Worm (Caenorhabditis elegans): ENCODE results near the gene nhr-105.

nhr-105 gene

ce11 chrIV:7045362-7045936 lies 4.5 kb upstream of the nhr-105 start:
- TF ChIP-seq hlh-6 (tag; optimal IDR thresholded peaks at IDR 0.05), result no peak
- no peak for TF ChIP-seq lim-6 (tag; optimal IDR thresholded peaks at IDR 0.05)
- no peak for TF ChIP-seq sox-2 (GFP tag; IDR thresholded peaks at IDR 0.05)
- TF ChIP-seq dve-1 (tag; optimal IDR thresholded peaks at IDR 0.05), result no peak
- TF ChIP-seq madf-2 (tag; optimal IDR thresholded peaks at IDR 0.05), result no peak
- TF ChIP-seq elt-2 (tag; optimal IDR thresholded peaks at IDR 0.05), result peak; percentile 19
- no peak for TF ChIP-seq eyg-1 (tag; optimal IDR thresholded peaks at IDR 0.05)
- no peak for TF ChIP-seq rnt-1 (tag; optimal IDR thresholded peaks at IDR 0.05)
- no peak for TF ChIP-seq ttx-3 (tag; optimal IDR thresholded peaks at IDR 0.05)

DNA sequence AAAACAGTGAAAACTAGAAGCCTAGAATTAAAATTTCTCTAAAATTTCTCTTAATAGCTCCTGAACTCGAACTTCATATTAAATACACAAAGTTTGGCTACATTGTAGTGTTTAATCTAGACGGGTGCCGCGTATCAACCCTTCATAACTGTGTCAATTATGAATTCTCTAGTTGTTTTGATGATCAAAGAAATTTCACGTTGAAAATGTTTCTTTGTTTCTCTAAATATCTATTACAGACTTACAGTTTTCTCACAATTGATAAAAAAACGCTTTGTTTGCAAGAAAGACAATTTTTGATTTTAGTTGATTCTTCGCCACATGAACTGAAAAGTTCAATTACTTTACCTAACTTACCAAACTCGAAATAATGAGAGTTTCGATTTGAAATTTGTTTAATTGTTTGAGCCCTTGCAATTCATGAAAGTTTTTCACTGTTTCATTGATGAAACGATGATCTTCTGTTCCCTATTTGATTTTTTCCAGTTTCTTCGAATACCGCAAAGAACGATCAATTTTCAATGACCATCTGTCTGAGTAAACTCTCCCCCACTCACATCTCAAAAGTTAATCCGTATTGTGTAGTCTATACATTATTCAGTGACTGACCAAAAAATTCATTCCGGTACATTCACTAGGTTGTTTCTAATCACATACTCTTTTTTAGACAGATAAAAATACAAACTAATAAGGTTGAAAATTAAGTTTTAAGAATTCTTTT lies 3.2 kb upstream of the nhr-105 start:
- no peak for TF ChIP-seq npax-4 (tag; optimal IDR thresholded peaks at IDR 0.05)

DNA sequence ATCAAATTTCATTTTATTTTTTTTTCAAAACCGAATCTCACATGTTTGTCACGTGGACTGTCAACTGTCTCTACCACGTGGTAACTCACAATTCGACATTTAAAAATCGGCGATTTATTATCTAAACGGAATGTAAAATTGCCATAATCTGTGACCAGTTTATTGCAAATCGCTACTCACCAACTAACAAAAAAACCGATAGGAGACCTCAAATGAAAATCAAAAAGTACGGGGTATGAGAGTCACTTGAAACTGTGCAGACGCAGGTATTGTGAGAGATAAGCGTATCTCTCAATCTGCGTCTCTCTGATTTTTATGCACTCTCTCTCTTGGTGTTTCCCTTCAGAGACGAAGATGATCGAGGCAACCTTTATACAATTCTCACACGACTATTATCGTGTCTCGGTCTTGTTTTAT lies 2.2 kb upstream of the nhr-105 start:
- peak; percentile 13 for TF ChIP-seq unc-55 (GFP tag; optimal IDR thresholded peaks at IDR 0.05)
- TF ChIP-seq elt-2 (tag; optimal IDR thresholded peaks at IDR 0.05), result peak; percentile 62
- peak; percentile 27 for TF ChIP-seq dve-1 (tag; optimal IDR thresholded peaks at IDR 0.05)
- peak; percentile 1 for TF ChIP-seq ceh-18 (tag; optimal IDR thresholded peaks at IDR 0.05)
- TF ChIP-seq pqm-1 (tag; optimal IDR thresholded peaks at IDR 0.05), result peak; percentile 30
- TF ChIP-seq hlh-30 (tag; optimal IDR thresholded peaks at IDR 0.05; ENCODE audit: insufficient read depth), result no peak

DNA sequence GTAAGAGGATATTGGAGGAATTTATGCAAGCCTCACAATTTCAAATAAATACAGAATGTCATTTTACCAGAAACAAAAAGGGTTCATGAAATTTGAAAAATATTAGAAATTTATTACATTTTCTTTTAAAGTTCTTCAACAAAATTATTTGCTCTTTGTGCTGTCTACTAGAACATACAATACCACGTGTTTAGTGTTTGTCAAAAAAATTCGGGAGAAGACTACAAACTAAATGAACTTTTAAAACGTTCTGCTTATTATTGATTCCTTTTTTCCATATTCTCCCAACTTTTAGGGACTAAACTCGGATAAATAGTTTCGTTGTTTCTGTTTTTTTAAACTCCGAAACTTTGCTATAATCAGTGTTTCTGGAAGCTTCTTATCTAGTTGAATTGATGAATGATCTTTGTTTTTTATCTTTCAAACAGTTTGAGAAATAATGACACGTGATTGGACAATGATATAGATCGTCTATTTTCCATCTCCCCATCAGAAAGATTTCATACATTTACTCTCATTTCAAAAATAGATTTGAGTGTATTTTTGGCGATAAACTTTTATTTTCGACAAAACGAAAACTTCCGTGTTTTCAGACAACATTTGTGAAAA lies 1.2 kb upstream of the nhr-105 start:
- TF ChIP-seq ceh-48 (tag; optimal IDR thresholded peaks at IDR 0.05) (no peak), C38D4.7 (GFP tag; optimal IDR thresholded peaks at IDR 0.05) (no peak), Y22D7AL.16 (tag; optimal IDR thresholded peaks at IDR 0.05) (no peak), ceh-31 (tag; optimal IDR thresholded peaks at IDR 0.05) (no peak), hlh-8 (tag; optimal IDR thresholded peaks at IDR 0.05) (no peak), fax-1 (tag; optimal IDR thresholded peaks at IDR 0.05) (no peak), che-1 (tag; optimal IDR thresholded peaks at IDR 0.05) (no peak), zip-5 (tag; optimal IDR thresholded peaks at IDR 0.05) (no peak), fkh-6 (tag; optimal IDR thresholded peaks at IDR 0.05) (no peak)

ce11 chrIV:7051515-7051914 lies 1.6 kb downstream of the nhr-105 start:
- TF ChIP-seq K02D7.2 (tag; optimal IDR thresholded peaks at IDR 0.05) (no peak), T23F11.4 (GFP tag; optimal IDR thresholded peaks at IDR 0.05) (no peak), fax-1 (tag; optimal IDR thresholded peaks at IDR 0.05) (no peak), unc-3 (GFP tag; conservative IDR thresholded peaks at IDR 0.05) (no peak), unc-3 (tag; optimal IDR thresholded peaks at IDR 0.05) (no peak), lim-6 (tag; optimal IDR thresholded peaks at IDR 0.05) (no peak), ceh-22 (tag; optimal IDR thresholded peaks at IDR 0.05) (no peak), sox-2 (GFP tag; IDR thresholded peaks at IDR 0.05) (no peak), hlh-8 (tag; optimal IDR thresholded peaks at IDR 0.05) (no peak), pqm-1 (tag; optimal IDR thresholded peaks at IDR 0.05) (no peak), C08G9.2 (tag; optimal IDR thresholded peaks at IDR 0.05) (no peak), fkh-6 (tag; optimal IDR thresholded peaks at IDR 0.05) (no peak), syd-9 (tag; optimal IDR thresholded peaks at IDR 0.05) (no peak), dve-1 (tag; optimal IDR thresholded peaks at IDR 0.05) (no peak), F13H6.1 (tag; optimal IDR thresholded peaks at IDR 0.05) (no peak), ceh-45 (GFP tag; IDR thresholded peaks at IDR 0.05) (no peak), sdc-2 (tag; optimal IDR thresholded peaks at IDR 0.05) (no peak), pha-4 (tag; optimal IDR thresholded peaks at IDR 0.05) (no peak)
